Worm (Caenorhabditis elegans) whole organism, mixed stage, embryonic: Measurements from ENCODE around the gene Y111B2A.2.

ENCODE experiments used
- hlh-1 ChIP-seq: fragments of 150-350 bp; optimal IDR thresholded peaks from 2 replicates; lab custom pipeline; 2014; ENCODE audit warnings: missing biosample characterization, missing genetic modification reagents, missing genetic modification characterization
- mls-2 ChIP-seq: sonication (generic microtip); optimal IDR thresholded peaks from 2 replicates; lab custom pipeline; 2016; ENCODE audit warnings: mild to moderate bottlenecking, missing genetic modification characterization, moderate library complexity, missing compliant biosample characterization
- pha-4 ChIP-seq: fragments of 150-350 bp; optimal IDR thresholded peaks from 2 replicates; lab custom pipeline; 2018; ENCODE audit warnings: missing biosample characterization, missing genetic modification reagents, missing genetic modification characterization
- snpc-4 ChIP-seq: fragments of 150-350 bp; optimal IDR thresholded peaks from 2 replicates; lab custom pipeline; 2014; ENCODE audit warnings: missing biosample characterization, missing genetic modification characterization

ce11 chrIII:12453315-12453714 is 42.6 kb upstream of the Y111B2A.2 start, which contains the start of gene ani-1:
- TF ChIP-seq snpc-4 (no peak), mls-2 (peak; percentile 61), pha-4 (no peak), hlh-1 (tag; lab: Kevin White, UChicago) (peak; percentile 9)
